Worm (Caenorhabditis elegans): ENCODE measurements around the gene K12H4.3.
A peak's percentile ranks its signal among the peaks of the same experiment; 100 is the strongest.

K12H4.3 gene

ce11 chrIII:8016438-8016837 is 29.4 kb upstream of the K12H4.3 start, which contains the start of gene F44B9.5:
F44B9.5 (minus strand) TSS chrIII:8016538.
- TF ChIP-seq nhr-12 (tag; optimal IDR thresholded peaks at IDR 0.05): no peak
- no peak for TF ChIP-seq nhr-11 (tag; optimal IDR thresholded peaks at IDR 0.05)
- no peak for TF ChIP-seq fkh-2 (tag; optimal IDR thresholded peaks at IDR 0.05)

- no peak for TF ChIP-seq ceh-9 (tag; optimal IDR thresholded peaks at IDR 0.05)
- no peak for TF ChIP-seq nhr-12 (tag; optimal IDR thresholded peaks at IDR 0.05)
- TF ChIP-seq nhr-237 (tag; optimal IDR thresholded peaks at IDR 0.05): no peak
- TF ChIP-seq elt-3 (tag; optimal IDR thresholded peaks at IDR 0.05): no peak
- no peak for TF ChIP-seq daf-12 (tag; optimal IDR thresholded peaks at IDR 0.05)
- no peak for TF ChIP-seq tbx-2 (tag; optimal IDR thresholded peaks at IDR 0.05)
- TF ChIP-seq unc-62 (GFP tag; optimal IDR thresholded peaks at IDR 0.05): no peak
- no peak for TF ChIP-seq egl-27 (tag; optimal IDR thresholded peaks at IDR 0.05)
- TF ChIP-seq nhr-43 (tag; optimal IDR thresholded peaks at IDR 0.05; ENCODE audit: poor library complexity, severe bottlenecking): no peak
- TF ChIP-seq ZK546.5 (tag; optimal IDR thresholded peaks at IDR 0.05): no peak
- TF ChIP-seq mdl-1 (tag; optimal IDR thresholded peaks at IDR 0.05): no peak
- TF ChIP-seq elt-1 (tag; optimal IDR thresholded peaks at IDR 0.05): no peak
- TF ChIP-seq ceh-16 (tag; optimal IDR thresholded peaks at IDR 0.05): no peak
- TF ChIP-seq lin-39 (tag; optimal IDR thresholded peaks at IDR 0.05): no peak
- no peak for TF ChIP-seq hmg-11 (tag; optimal IDR thresholded peaks at IDR 0.05)
- TF ChIP-seq ceh-82 (tag; optimal IDR thresholded peaks at IDR 0.05): no peak
- no peak for TF ChIP-seq eor-1 (tag; optimal IDR thresholded peaks at IDR 0.05)
- no peak for TF ChIP-seq lin-15B (tag; optimal IDR thresholded peaks at IDR 0.05)
- no peak for TF ChIP-seq nhr-25 (tag; optimal IDR thresholded peaks at IDR 0.05)
- TF ChIP-seq snpc-4 (tag; optimal IDR thresholded peaks at IDR 0.05): no peak
Measured at ce11 chrIII:8017053-8017452, 28.8 kb upstream of the K12H4.3 start.

ce11 chrIII:8020823-8021332 is 25.0 kb upstream of the K12H4.3 start, which contains the start of gene lin-36:
lin-36 (minus strand) TSS chrIII:8020873.
- peak; percentile 89 for TF ChIP-seq nhr-23 (tag; optimal IDR thresholded peaks at IDR 0.05)
- TF ChIP-seq ceh-28 (tag; optimal IDR thresholded peaks at IDR 0.05): peak; percentile 92
- TF ChIP-seq sea-2 (GFP tag; optimal IDR thresholded peaks at IDR 0.05): peak; percentile 74
- TF ChIP-seq snpc-4 (tag; optimal IDR thresholded peaks at IDR 0.05): peak; percentile 64
- peak; percentile 86 for TF ChIP-seq nfya-1 (tag; optimal IDR thresholded peaks at IDR 0.05; ENCODE audit: insufficient read depth)
- no peak for TF ChIP-seq ceh-9 (tag; optimal IDR thresholded peaks at IDR 0.05)
- TF ChIP-seq pqm-1 (tag; optimal IDR thresholded peaks at IDR 0.05): peak; percentile 7
- TF ChIP-seq nhr-237 (tag; optimal IDR thresholded peaks at IDR 0.05): no peak
- TF ChIP-seq mml-1 (tag; optimal IDR thresholded peaks at IDR 0.05): no peak
- peak; percentile 45 for TF ChIP-seq jun-1 (tag; optimal IDR thresholded peaks at IDR 0.05)
- peak; percentile 90 for TF ChIP-seq nhr-25 (tag; optimal IDR thresholded peaks at IDR 0.05)
- TF ChIP-seq elt-2 (tag; optimal IDR thresholded peaks at IDR 0.05): peak; percentile 46
- peak; percentile 84 for TF ChIP-seq pha-4 (tag; optimal IDR thresholded peaks at IDR 0.05)
- TF ChIP-seq lsy-12 (tag; optimal IDR thresholded peaks at IDR 0.05): peak; percentile 64
- TF ChIP-seq R02D3.7 (tag; optimal IDR thresholded peaks at IDR 0.05): peak; percentile 63
- no peak for TF ChIP-seq unc-62 (GFP tag; optimal IDR thresholded peaks at IDR 0.05)
- no peak for TF ChIP-seq nhr-28 (tag; optimal IDR thresholded peaks at IDR 0.05)
- TF ChIP-seq nhr-11 (tag; optimal IDR thresholded peaks at IDR 0.05): no peak
- TF ChIP-seq ama-1 (optimal IDR thresholded peaks at IDR 0.05): no peak
- TF ChIP-seq nhr-43 (tag; optimal IDR thresholded peaks at IDR 0.05; ENCODE audit: poor library complexity, severe bottlenecking): peak; percentile 58
- peak; percentile 86 for TF ChIP-seq hmg-11 (tag; optimal IDR thresholded peaks at IDR 0.05)
- TF ChIP-seq skn-1 (tag; optimal IDR thresholded peaks at IDR 0.05): peak; percentile 34
- TF ChIP-seq lin-15B (tag; optimal IDR thresholded peaks at IDR 0.05): peak; percentile 85
- TF ChIP-seq tbx-2 (tag; optimal IDR thresholded peaks at IDR 0.05): peak; percentile 52
- TF ChIP-seq lin-39 (tag; optimal IDR thresholded peaks at IDR 0.05): peak; percentile 82

ce11 chrIII:8022077-8022476 is 23.8 kb upstream of the K12H4.3 start, which contains the start of gene F44B9.2:
F44B9.2 (plus strand) TSS chrIII:8022463.
- TF ChIP-seq nhr-43 (tag; optimal IDR thresholded peaks at IDR 0.05; ENCODE audit: poor library complexity, severe bottlenecking) (no peak), daf-12 (tag; optimal IDR thresholded peaks at IDR 0.05) (no peak), egl-5 (tag; optimal IDR thresholded peaks at IDR 0.05) (no peak), skn-1 (tag; optimal IDR thresholded peaks at IDR 0.05) (no peak), unc-39 (tag; optimal IDR thresholded peaks at IDR 0.05) (no peak), pqm-1 (tag; optimal IDR thresholded peaks at IDR 0.05) (no peak), ama-1 (optimal IDR thresholded peaks at IDR 0.05) (no peak), sea-2 (GFP tag; optimal IDR thresholded peaks at IDR 0.05) (no peak), ceh-82 (tag; optimal IDR thresholded peaks at IDR 0.05) (no peak), elt-1 (tag; optimal IDR thresholded peaks at IDR 0.05) (no peak), lsy-12 (tag; optimal IDR thresholded peaks at IDR 0.05) (no peak), nhr-28 (tag; optimal IDR thresholded peaks at IDR 0.05) (no peak), nhr-12 (tag; optimal IDR thresholded peaks at IDR 0.05) (no peak), fos-1 (tag; optimal IDR thresholded peaks at IDR 0.05) (no peak), ceh-9 (tag; optimal IDR thresholded peaks at IDR 0.05) (no peak), nfya-1 (tag; optimal IDR thresholded peaks at IDR 0.05; ENCODE audit: insufficient read depth) (no peak)

Measured in whole organism, L3 larva.